Worm (Caenorhabditis elegans) whole organism, young adult: ENCODE data around the gene srz-1.

Experiments used
- B0261.1 ChIP-seq: sonication (generic microtip); optimal IDR thresholded peaks from 2 replicates; lab custom pipeline; 2016; ENCODE audit warnings: mild to moderate bottlenecking, missing genetic modification characterization, moderate library complexity, missing compliant biosample characterization
- C17E4.6 ChIP-seq: fragments of 200-800 bp; sonication (Bioruptor generic); IDR thresholded peaks from 2 replicates; pipeline ENCODE4 v1.3.6; 2022; ENCODE audit warnings: missing genetic modification reagents, missing genetic modification characterization, missing compliant biosample characterization
- F10E7.11 ChIP-seq: sonication (generic microtip); optimal IDR thresholded peaks from 2 replicates; lab custom pipeline; 2017; ENCODE audit warnings: mild to moderate bottlenecking, missing genetic modification characterization, moderate library complexity, missing compliant biosample characterization
- F22D6.2 ChIP-seq: sonication (generic microtip); optimal IDR thresholded peaks from 2 replicates; lab custom pipeline; 2016; ENCODE audit warnings: mild to moderate bottlenecking, missing genetic modification characterization, missing compliant biosample characterization
- F49E8.2 ChIP-seq: sonication (generic microtip); optimal IDR thresholded peaks from 3 replicates; lab custom pipeline; 2017; ENCODE audit warnings: missing genetic modification characterization, mild to moderate bottlenecking, missing compliant biosample characterization, antibody characterized with exemption, moderate library complexity; ENCODE audit not compliant: insufficient read depth
- F55B11.4 ChIP-seq: sonication (generic microtip); optimal IDR thresholded peaks from 2 replicates; lab custom pipeline; 2016; ENCODE audit warnings: missing compliant biosample characterization, missing genetic modification characterization, borderline replicate concordance; ENCODE audit not compliant: insufficient read depth
- ZK185.1 ChIP-seq: sonication (generic microtip); optimal IDR thresholded peaks from 2 replicates; lab custom pipeline; 2016; ENCODE audit warnings: mild to moderate bottlenecking, missing genetic modification characterization, missing compliant biosample characterization; ENCODE audit not compliant: poor library complexity, severe bottlenecking
- akir-1 ChIP-seq: fragments of 200-800 bp; sonication (Bioruptor generic); optimal IDR thresholded peaks from 2 replicates; lab custom pipeline; 2018; ENCODE audit warnings: mild to moderate bottlenecking, missing genetic modification characterization, moderate library complexity, missing compliant biosample characterization
- aptf-3 ChIP-seq: fragments of 200-800 bp; sonication (Bioruptor generic); IDR thresholded peaks from 2 replicates; pipeline ENCODE4 v1.3.6; 2022; ENCODE audit warnings: missing genetic modification characterization, missing compliant biosample characterization
- attf-5 ChIP-seq: fragments of 200-800 bp; sonication (Bioruptor generic); optimal IDR thresholded peaks from 2 replicates; lab custom pipeline; 2018; ENCODE audit warnings: mild to moderate bottlenecking, missing genetic modification characterization, missing compliant biosample characterization
- bed-2 ChIP-seq: fragments of 200-800 bp; sonication (Bioruptor generic); IDR thresholded peaks from 2 replicates; pipeline ENCODE4 v1.3.6; 2022; ENCODE audit warnings: missing genetic modification reagents, missing genetic modification characterization, missing compliant biosample characterization
- ceh-79 ChIP-seq: sonication (generic microtip); optimal IDR thresholded peaks from 2 replicates; lab custom pipeline; 2017; ENCODE audit warnings: mild to moderate bottlenecking, missing genetic modification characterization, missing compliant biosample characterization
- die-1 ChIP-seq: sonication (generic microtip); optimal IDR thresholded peaks from 2 replicates; lab custom pipeline; 2016; ENCODE audit warnings: missing genotype, mild to moderate bottlenecking, missing genetic modification characterization, missing compliant biosample characterization
- fkh-3 ChIP-seq: sonication (generic microtip); optimal IDR thresholded peaks from 2 replicates; lab custom pipeline; 2016; ENCODE audit warnings: mild to moderate bottlenecking, missing genetic modification characterization, missing compliant biosample characterization
- gei-17 ChIP-seq: fragments of 200-800 bp; sonication (Bioruptor generic); optimal IDR thresholded peaks from 2 replicates; lab custom pipeline; 2018; ENCODE audit warnings: mild to moderate bottlenecking, missing genetic modification characterization, missing compliant biosample characterization
- him-1 ChIP-seq: sonication (generic microtip); optimal IDR thresholded peaks from 2 replicates; lab custom pipeline; 2016; ENCODE audit warnings: missing genotype, missing genetic modification reagents, missing genetic modification characterization, missing compliant biosample characterization
- hlh-12 ChIP-seq: sonication (generic microtip); optimal IDR thresholded peaks from 2 replicates; lab custom pipeline; 2016; ENCODE audit warnings: missing genetic modification characterization, missing compliant biosample characterization
- hlh-26 ChIP-seq: fragments of 200-800 bp; sonication (Bioruptor generic); conservative IDR thresholded peaks from 2 replicates; pipeline ENCODE4 v1.3.6; 2022; ENCODE audit warnings: missing genetic modification reagents, missing genetic modification characterization, missing compliant biosample characterization
- hmg-20 ChIP-seq: fragments of 200-800 bp; sonication (Bioruptor generic); IDR thresholded peaks from 2 replicates; pipeline ENCODE4 v1.3.6; 2022; ENCODE audit warnings: missing genetic modification reagents, missing genetic modification characterization, missing compliant biosample characterization
- hrde-1 ChIP-seq: sonication (generic microtip); optimal IDR thresholded peaks from 2 replicates; lab custom pipeline; 2016; ENCODE audit warnings: missing genetic modification characterization, mild to moderate bottlenecking, missing compliant biosample characterization, moderate library complexity, missing genotype, missing genetic modification reagents, borderline replicate concordance
- let-526 ChIP-seq: fragments of 200-800 bp; sonication (Bioruptor generic); IDR thresholded peaks from 2 replicates; pipeline ENCODE4 v1.3.6; 2022; ENCODE audit warnings: missing genetic modification reagents, missing genetic modification characterization, missing compliant biosample characterization
- let-607 ChIP-seq, 2 experiments: fragments of 200-800 bp in 1 of 2; sonication (Bioruptor generic) in 1 of 2; sonication (generic microtip) in 1 of 2; optimal IDR thresholded peaks; 2 replicates each; lab custom pipeline; 2016 to 2018; ENCODE audit warnings: mild to moderate bottlenecking in 2 of 2, missing compliant biosample characterization in 2 of 2, missing genetic modification characterization in 2 of 2, moderate library complexity in 2 of 2, missing genotype in 1 of 2
- lin-26 ChIP-seq: fragments of 200-800 bp; sonication (Bioruptor generic); IDR thresholded peaks from 2 replicates; pipeline ENCODE4 v1.3.6; 2022; ENCODE audit warnings: missing genetic modification reagents, missing genetic modification characterization, missing compliant biosample characterization
- madf-10 ChIP-seq: sonication (generic microtip); optimal IDR thresholded peaks from 2 replicates; lab custom pipeline; 2016; ENCODE audit warnings: mild to moderate bottlenecking, missing genetic modification characterization, missing compliant biosample characterization
- madf-6 ChIP-seq: fragments of 200-800 bp; sonication (Bioruptor generic); IDR thresholded peaks from 2 replicates; pipeline ENCODE4 v1.3.6; 2022; ENCODE audit warnings: missing genetic modification reagents, missing genetic modification characterization, missing compliant biosample characterization
- mes-4 ChIP-seq: sonication (generic microtip); optimal IDR thresholded peaks from 2 replicates; lab custom pipeline; 2016; ENCODE audit warnings: missing genotype, missing genetic modification characterization, missing compliant biosample characterization
- nfya-1 ChIP-seq: sonication (generic microtip); optimal IDR thresholded peaks from 2 replicates; lab custom pipeline; 2017; ENCODE audit warnings: antibody characterized with exemption, missing compliant biosample characterization, missing genetic modification characterization, borderline replicate concordance; ENCODE audit not compliant: insufficient read depth
- nfyb-1 ChIP-seq: fragments of 200-800 bp; sonication (Bioruptor generic); IDR thresholded peaks from 2 replicates; pipeline ENCODE4 v1.3.6; 2022; ENCODE audit warnings: missing genetic modification reagents, missing genetic modification characterization, missing compliant biosample characterization
- nhr-80 ChIP-seq: sonication (generic microtip); optimal IDR thresholded peaks from 2 replicates; lab custom pipeline; 2016; ENCODE audit warnings: missing genetic modification characterization, missing compliant biosample characterization
- rec-8 ChIP-seq, 2 experiments: sonication (generic microtip); optimal IDR thresholded peaks; 2 replicates each; lab custom pipeline; 2016; ENCODE audit warnings: mild to moderate bottlenecking in 2 of 2, missing genetic modification characterization in 2 of 2, missing genetic modification reagents in 2 of 2, missing genotype in 2 of 2, missing biosample characterization in 1 of 2, missing compliant biosample characterization in 1 of 2, moderate library complexity in 1 of 2
- rpc-1 ChIP-seq, 2 experiments: fragments of 150-350 bp in 1 of 2; sonication (generic microtip) in 1 of 2; optimal IDR thresholded peaks; 2 replicates each; lab custom pipeline; 2014 to 2018; ENCODE audit warnings: missing biosample characterization in 1 of 2, missing genetic modification characterization in 1 of 2, missing genetic modification reagents in 1 of 2, missing genotype in 1 of 2
- sptf-2 ChIP-seq: fragments of 200-800 bp; sonication (Bioruptor generic); optimal IDR thresholded peaks from 2 replicates; lab custom pipeline; 2018; ENCODE audit warnings: mild to moderate bottlenecking, missing genetic modification characterization, missing compliant biosample characterization
- tbp1 ChIP-seq: fragments of 200-800 bp; sonication (Bioruptor generic); optimal IDR thresholded peaks from 2 replicates; lab custom pipeline; 2018; ENCODE audit warnings: mild to moderate bottlenecking, missing genetic modification characterization, missing compliant biosample characterization
- zfh-2 ChIP-seq: fragments of 200-800 bp; sonication (Bioruptor generic); conservative IDR thresholded peaks from 2 replicates; pipeline ENCODE4 v1.3.6; 2022; ENCODE audit warnings: missing genetic modification reagents, missing genetic modification characterization, missing compliant biosample characterization
- ztf-26 ChIP-seq: sonication (generic microtip); optimal IDR thresholded peaks from 2 replicates; lab custom pipeline; 2017; ENCODE audit warnings: missing genetic modification characterization, missing compliant biosample characterization
- ztf-3 ChIP-seq: fragments of 200-800 bp; sonication (Bioruptor generic); optimal IDR thresholded peaks from 2 replicates; lab custom pipeline; 2018; ENCODE audit warnings: mild to moderate bottlenecking, missing genetic modification characterization, missing compliant biosample characterization

The srz-1 gene

DNA sequence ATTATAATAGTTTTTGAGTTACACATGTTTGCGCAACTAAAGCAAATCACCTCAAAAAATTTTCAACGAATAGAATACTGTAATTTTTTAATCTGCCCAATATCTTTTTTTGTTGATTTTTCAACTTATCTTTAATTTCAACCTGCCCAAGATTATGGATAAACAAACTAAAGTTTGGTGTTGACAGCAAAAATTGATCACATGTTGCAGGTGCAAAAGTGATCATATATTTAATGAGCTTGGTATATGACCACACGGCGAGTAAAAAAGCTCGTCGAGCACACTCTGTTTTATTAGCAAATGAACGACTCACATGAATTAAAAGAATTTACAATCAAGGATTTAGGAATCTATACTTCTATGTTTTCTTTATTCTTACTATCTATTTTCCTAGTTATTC is at the start of gene srz-1:
TSS of gene srz-1 (plus strand) at position 301 of the 400 bp plus-strand sequence.
- TF ChIP-seq sptf-2 (GFP tag; lab: Kevin White, UChicago) = no peak
- TF ChIP-seq bed-2 (GFP tag; lab: Robert Waterston, UW) = no peak
- no peak for TF ChIP-seq let-526
- no peak for TF ChIP-seq hmg-20 (GFP tag; lab: Robert Waterston, UW)
- no peak for TF ChIP-seq rec-8 (tag; optimal IDR thresholded peaks at IDR 0.05; lab: Kevin White, UChicago)
- TF ChIP-seq him-1 (tag; lab: Kevin White, UChicago) = no peak
- TF ChIP-seq ZK185.1 (tag; lab: Kevin White, UChicago) = no peak
- TF ChIP-seq nhr-80 (tag; lab: Kevin White, UChicago) = no peak
- no peak for TF ChIP-seq hrde-1 (tag; lab: Kevin White, UChicago)
- TF ChIP-seq F10E7.11 (tag; lab: Kevin White, UChicago) = no peak
- no peak for TF ChIP-seq die-1 (tag; lab: Kevin White, UChicago)
- TF ChIP-seq, all 124 proteins: peak for 0

DNA sequence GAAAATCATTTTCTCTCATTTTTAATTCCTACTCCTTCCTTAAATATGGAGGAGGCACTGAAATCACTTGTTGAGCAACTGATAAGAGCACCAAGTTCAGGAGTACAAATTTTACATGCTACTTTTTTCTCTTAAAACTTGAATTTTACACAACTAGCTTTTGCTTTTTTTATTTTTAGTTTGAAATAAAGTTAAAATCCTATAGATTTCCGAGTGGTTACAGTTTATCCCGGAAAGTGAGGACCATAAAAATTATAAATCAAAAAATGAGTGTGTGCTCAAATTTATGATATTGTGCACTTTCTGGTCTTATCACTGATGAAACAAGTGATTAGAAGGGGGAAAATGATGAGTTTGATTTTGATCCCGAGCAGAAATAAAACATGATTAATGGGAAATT is 47.7 kb upstream of the srz-1 start, which contains the start of gene oac-53:
TSS of gene oac-53 (minus strand) at position 9 of the 400 bp plus-strand sequence.
- TF ChIP-seq nhr-80 (tag; lab: Kevin White, UChicago) = peak; percentile 59
- no peak for TF ChIP-seq F49E8.2 (tag; lab: Kevin White, UChicago)

DNA sequence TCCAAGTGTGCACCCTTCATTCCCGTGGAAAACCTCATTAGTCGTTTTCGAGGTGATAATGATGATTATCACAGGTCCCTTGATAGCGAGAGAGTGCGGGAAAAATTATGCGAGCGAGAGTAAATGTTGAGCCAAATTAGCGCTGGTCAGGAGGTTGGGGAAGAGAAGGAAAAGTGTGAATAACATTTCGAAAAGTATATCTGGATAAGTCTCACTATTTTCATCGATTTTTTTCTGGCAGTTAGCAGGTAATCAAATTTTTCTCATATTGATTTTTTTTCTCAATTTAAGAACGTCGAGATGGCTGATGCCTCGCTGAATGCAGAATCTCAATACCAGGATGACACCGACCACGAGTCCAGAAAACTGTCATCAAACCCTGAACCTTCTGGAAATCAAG is 46.7 kb upstream of the srz-1 start, which contains the start of gene W06G6.2:
TSS of gene W06G6.2 (plus strand) at position 301 of the 400 bp plus-strand sequence.
- TF ChIP-seq ztf-3 (GFP tag; lab: Kevin White, UChicago) = no peak
- no peak for TF ChIP-seq attf-5 (GFP tag; lab: Kevin White, UChicago)
- TF ChIP-seq tbp1 (GFP tag; lab: Kevin White, UChicago) = no peak
- TF ChIP-seq let-607 (tag; optimal IDR thresholded peaks at IDR 0.05; lab: Kevin White, UChicago) = no peak
- TF ChIP-seq C17E4.6 = no peak
- TF ChIP-seq B0261.1 (tag; lab: Kevin White, UChicago) = no peak
- TF ChIP-seq F22D6.2 = no peak
- TF ChIP-seq ztf-26 (tag; lab: Kevin White, UChicago) = no peak
- no peak for TF ChIP-seq let-526

DNA sequence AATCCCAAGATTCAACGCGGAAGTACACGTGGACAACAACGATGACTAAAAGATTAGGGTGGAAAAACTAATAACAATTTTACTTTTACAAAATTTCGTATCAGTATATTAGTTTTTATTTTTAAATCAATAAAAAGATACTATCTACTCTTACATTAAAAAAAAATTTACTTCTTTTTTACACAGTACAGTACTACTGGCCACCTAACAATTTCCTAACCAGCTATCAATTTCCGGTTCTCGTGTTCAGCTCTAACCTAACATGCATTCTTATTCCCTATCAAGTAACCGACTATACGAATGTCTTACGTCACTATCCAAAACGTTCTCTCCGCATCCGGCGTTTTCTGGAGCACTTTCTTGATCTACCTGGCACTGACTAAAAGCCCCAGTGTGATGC is 46.1 kb upstream of the srz-1 start, which contains the start of gene srd-21:
TSS of gene srd-21 (plus strand) at position 301 of the 400 bp plus-strand sequence.
- no peak for TF ChIP-seq nfyb-1 (GFP tag; lab: Robert Waterston, UW)
- TF ChIP-seq hlh-12 (tag; lab: Kevin White, UChicago) = no peak
- TF ChIP-seq fkh-3 (tag; lab: Kevin White, UChicago) = no peak
- TF ChIP-seq madf-6 (GFP tag; lab: Robert Waterston, UW) = no peak
- TF ChIP-seq akir-1 (GFP tag; lab: Kevin White, UChicago) = no peak
- no peak for TF ChIP-seq ceh-79 (tag; lab: Kevin White, UChicago)
- no peak for TF ChIP-seq hlh-26 (GFP tag; lab: Robert Waterston, UW)
- TF ChIP-seq mes-4 = no peak
- TF ChIP-seq zfh-2 (GFP tag; lab: Robert Waterston, UW) = no peak
- TF ChIP-seq rpc-1 (optimal IDR thresholded peaks at IDR 0.05; lab: Kevin White, UChicago) = no peak
- TF ChIP-seq rpc-1 (tag; optimal IDR thresholded peaks at IDR 0.05; lab: Kevin White, UChicago) = no peak
- no peak for TF ChIP-seq lin-26 (GFP tag; lab: Robert Waterston, UW)
- no peak for TF ChIP-seq nfya-1
- TF ChIP-seq F55B11.4 (tag; lab: Kevin White, UChicago) = no peak
- TF ChIP-seq aptf-3 = no peak
- TF ChIP-seq gei-17 = no peak
- no peak for TF ChIP-seq madf-10 (tag; lab: Kevin White, UChicago)
